Fruit fly (Drosophila melanogaster) whole organism, embryonic: ENCODE measurements around the gene CG13694.

Experiments used
- ATbp ChIP-seq: fragments of 200-800 bp; sonication (Bioruptor generic); optimal IDR thresholded peaks from 2 replicates; lab custom pipeline; 2017; ENCODE audit warnings: missing biosample characterization, mild to moderate bottlenecking, missing genetic modification characterization, missing genetic modification reagents
- Awh ChIP-seq: fragments of 200-800 bp; sonication (Bioruptor generic); IDR thresholded peaks from 2 replicates; pipeline ENCODE4, ENCODE4 v1.3.6; 2022; ENCODE audit warnings: missing biosample characterization, missing genetic modification characterization
- BEAF-32 ChIP-seq: fragments of 200-800 bp; sonication (Bioruptor generic); optimal IDR thresholded peaks from 3 replicates; lab custom pipeline; 2017; ENCODE audit warnings: missing biosample characterization, missing genetic modification characterization, mild to moderate bottlenecking, moderate library complexity, missing genetic modification reagents
- Bgb ChIP-seq: fragments of 200-800 bp; sonication (Bioruptor generic); IDR thresholded peaks from 2 replicates; pipeline ENCODE4 v1.3.6; 2022; ENCODE audit warnings: missing biosample characterization, missing genetic modification characterization; ENCODE audit not compliant: partially characterized antibody
- CG10321 ChIP-seq: fragments of 200-800 bp; sonication (Bioruptor generic); IDR thresholded peaks from 2 replicates; pipeline ENCODE4 v1.3.6; 2022; ENCODE audit warnings: missing biosample characterization, missing genetic modification characterization
- CG10565 ChIP-seq: fragments of 200-800 bp; sonication (Bioruptor generic); optimal IDR thresholded peaks from 3 replicates; lab custom pipeline; 2016; ENCODE audit warnings: missing biosample characterization, mild to moderate bottlenecking, missing genetic modification characterization
- CG10959 ChIP-seq: fragments of 200-800 bp; sonication (Bioruptor generic); IDR thresholded peaks from 2 replicates; pipeline ENCODE4 v1.3.6; 2022; ENCODE audit warnings: missing biosample characterization, missing genetic modification characterization
- CG12391 ChIP-seq: fragments of 200-800 bp; sonication (Bioruptor generic); optimal IDR thresholded peaks from 3 replicates; lab custom pipeline; 2018; ENCODE audit warnings: missing biosample characterization, mild to moderate bottlenecking, missing genetic modification characterization, moderate library complexity
- CG13123 ChIP-seq: fragments of 200-800 bp; sonication (Bioruptor generic); optimal IDR thresholded peaks from 2 replicates; lab custom pipeline; 2016; ENCODE audit warnings: missing biosample characterization, missing genetic modification characterization
- CG13287 ChIP-seq: fragments of 200-800 bp; sonication (Bioruptor generic); IDR thresholded peaks from 2 replicates; pipeline ENCODE4 v1.3.6; 2022; ENCODE audit warnings: missing biosample characterization, missing genetic modification characterization; ENCODE audit not compliant: partially characterized antibody
- CG13775 ChIP-seq: fragments of 200-800 bp; sonication (Bioruptor generic); optimal IDR thresholded peaks from 3 replicates; lab custom pipeline; 2017; ENCODE audit warnings: missing biosample characterization, mild to moderate bottlenecking, missing genetic modification characterization
- CG15269 ChIP-seq: fragments of 200-800 bp; sonication (Bioruptor generic); optimal IDR thresholded peaks from 2 replicates; lab custom pipeline; 2018; ENCODE audit warnings: missing biosample characterization, mild to moderate bottlenecking, missing genetic modification characterization, moderate library complexity
- CG15696 ChIP-seq: fragments of 200-800 bp; sonication (Bioruptor generic); optimal IDR thresholded peaks from 2 replicates; lab custom pipeline; 2019; ENCODE audit warnings: missing biosample characterization, mild to moderate bottlenecking, missing genetic modification characterization, moderate library complexity
- CG1602 ChIP-seq: fragments of 200-800 bp; sonication (Bioruptor generic); optimal IDR thresholded peaks from 3 replicates; lab custom pipeline; 2016; ENCODE audit warnings: missing biosample characterization, missing genetic modification characterization
- CG17385 ChIP-seq: fragments of 200-800 bp; sonication (Bioruptor generic); optimal IDR thresholded peaks from 3 replicates; lab custom pipeline; 2018; ENCODE audit warnings: missing biosample characterization, mild to moderate bottlenecking, missing genetic modification characterization
- CG17568 ChIP-seq: fragments of 200-800 bp; sonication (Bioruptor generic); optimal IDR thresholded peaks from 2 replicates; lab custom pipeline; 2018; ENCODE audit warnings: missing biosample characterization, mild to moderate bottlenecking, missing genetic modification characterization, moderate library complexity
- CG17912 ChIP-seq: fragments of 200-800 bp; sonication (Bioruptor generic); optimal IDR thresholded peaks from 2 replicates; lab custom pipeline; 2018; ENCODE audit warnings: missing biosample characterization, mild to moderate bottlenecking, missing genetic modification characterization
- CG2202 ChIP-seq: fragments of 200-800 bp; sonication (Bioruptor generic); optimal IDR thresholded peaks from 2 replicates; lab custom pipeline; 2018; ENCODE audit warnings: missing biosample characterization, mild to moderate bottlenecking, missing genetic modification characterization
- CG2875 ChIP-seq: fragments of 200-800 bp; sonication (Bioruptor generic); optimal IDR thresholded peaks from 2 replicates; lab custom pipeline; 2017; ENCODE audit warnings: missing biosample characterization, mild to moderate bottlenecking, missing genetic modification characterization, missing genetic modification reagents
- CG30403 ChIP-seq: fragments of 200-800 bp; sonication (Bioruptor generic); optimal IDR thresholded peaks from 3 replicates; lab custom pipeline; 2016; ENCODE audit warnings: missing biosample characterization, missing genetic modification characterization
- CG33213 ChIP-seq: fragments of 200-800 bp; sonication (Bioruptor generic); optimal IDR thresholded peaks from 3 replicates; lab custom pipeline; 2016; ENCODE audit warnings: missing biosample characterization, missing genetic modification characterization
- CG34422 ChIP-seq: fragments of 200-800 bp; sonication (Bioruptor generic); IDR thresholded peaks from 3 replicates; pipeline ENCODE4 v1.3.6; 2022; ENCODE audit warnings: missing biosample characterization, missing genetic modification characterization
- CG3847 ChIP-seq: fragments of 200-800 bp; sonication (Bioruptor generic); IDR thresholded peaks from 2 replicates; pipeline ENCODE4 v1.3.6; 2022; ENCODE audit warnings: missing biosample characterization, missing genetic modification characterization
- CG4707 ChIP-seq: fragments of 200-800 bp; sonication (Bioruptor generic); optimal IDR thresholded peaks from 2 replicates; lab custom pipeline; 2018; ENCODE audit warnings: missing biosample characterization, mild to moderate bottlenecking, missing genetic modification characterization, moderate library complexity
- CG4730 ChIP-seq: fragments of 200-800 bp; sonication (Bioruptor generic); IDR thresholded peaks from 2 replicates; pipeline ENCODE4 v1.3.6; 2022; ENCODE audit warnings: missing biosample characterization, missing genetic modification characterization
- CG8924 ChIP-seq: fragments of 200-800 bp; optimal IDR thresholded peaks from 3 replicates; lab custom pipeline; 2019; ENCODE audit warnings: missing biosample characterization, mild to moderate bottlenecking, missing genetic modification characterization, moderate library complexity
- CG9727 ChIP-seq: fragments of 200-800 bp; sonication (Bioruptor generic); optimal IDR thresholded peaks from 3 replicates; lab custom pipeline; 2017; ENCODE audit warnings: missing biosample characterization, mild to moderate bottlenecking, missing genetic modification characterization
- CG9876 ChIP-seq: fragments of 200-800 bp; sonication (Bioruptor generic); optimal IDR thresholded peaks from 2 replicates; lab custom pipeline; 2016; ENCODE audit warnings: missing biosample characterization, missing genetic modification characterization
- Dp ChIP-seq: fragments of 200-800 bp; sonication (Bioruptor generic); optimal IDR thresholded peaks from 2 replicates; lab custom pipeline; 2018; ENCODE audit warnings: missing biosample characterization, mild to moderate bottlenecking, missing genetic modification characterization, moderate library complexity
- ERR ChIP-seq: fragments of 200-800 bp; sonication (Bioruptor generic); optimal IDR thresholded peaks from 2 replicates; lab custom pipeline; 2016; ENCODE audit warnings: missing biosample characterization, missing genetic modification characterization
- Lhr ChIP-seq: fragments of 200-800 bp; sonication (Bioruptor generic); optimal IDR thresholded peaks from 3 replicates; lab custom pipeline; 2017; ENCODE audit warnings: mild to moderate bottlenecking, missing biosample characterization, missing genetic modification reagents, missing genetic modification characterization
- NC2β ChIP-seq: fragments of 200-800 bp; sonication (Bioruptor generic); optimal IDR thresholded peaks from 2 replicates; lab custom pipeline; 2016; ENCODE audit warnings: missing biosample characterization, missing genetic modification characterization
- Sin3A ChIP-seq: fragments of >200 bp; optimal IDR thresholded peaks from 2 replicates; lab custom pipeline; 2018
- ash1 ChIP-seq: fragments of 200-800 bp; sonication (Bioruptor generic); optimal IDR thresholded peaks from 2 replicates; lab custom pipeline; 2018; ENCODE audit warnings: missing biosample characterization, mild to moderate bottlenecking, missing genetic modification characterization
- bigmax ChIP-seq: fragments of 200-800 bp; sonication (Bioruptor generic); optimal IDR thresholded peaks from 2 replicates; lab custom pipeline; 2018; ENCODE audit warnings: missing biosample characterization, mild to moderate bottlenecking, missing genetic modification characterization
- bsh ChIP-seq, 2 experiments: fragments of 200-800 bp; sonication (Bioruptor generic); optimal IDR thresholded peaks; 2 replicates each; lab custom pipeline; 2017 to 2018; ENCODE audit warnings: mild to moderate bottlenecking in 2 of 2, missing biosample characterization in 2 of 2, missing genetic modification characterization in 2 of 2, moderate library complexity in 1 of 2
- cg ChIP-seq: fragments of 200-800 bp; sonication (Bioruptor generic); optimal IDR thresholded peaks from 3 replicates; lab custom pipeline; 2019; ENCODE audit warnings: missing biosample characterization, mild to moderate bottlenecking, missing genetic modification characterization, moderate library complexity
- disco-r ChIP-seq: fragments of 200-800 bp; sonication (Bioruptor generic); optimal IDR thresholded peaks from 2 replicates; lab custom pipeline; 2016; ENCODE audit warnings: missing biosample characterization, missing genetic modification characterization
- dm ChIP-seq: fragments of 200-800 bp; sonication (Bioruptor generic); optimal IDR thresholded peaks from 3 replicates; lab custom pipeline; 2016; ENCODE audit warnings: missing biosample characterization, missing genetic modification characterization
- dpn ChIP-seq, 2 experiments: fragments of 200-800 bp; sonication (Bioruptor generic); optimal IDR thresholded peaks; 3 replicates each; lab custom pipeline; 2016; ENCODE audit warnings: missing biosample characterization in 2 of 2, missing genetic modification characterization in 2 of 2
- gro ChIP-seq: fragments of 200-800 bp; sonication (Bioruptor generic); optimal IDR thresholded peaks from 2 replicates; lab custom pipeline; 2016; ENCODE audit warnings: missing biosample characterization, missing genetic modification characterization
- jing ChIP-seq: fragments of 200-800 bp; sonication (Bioruptor generic); optimal IDR thresholded peaks from 2 replicates; lab custom pipeline; 2018; ENCODE audit warnings: missing biosample characterization, mild to moderate bottlenecking, missing genetic modification characterization
- knrl ChIP-seq: fragments of 200-800 bp; sonication (Bioruptor generic); IDR thresholded peaks from 3 replicates; pipeline ENCODE4 v1.3.6; 2022; ENCODE audit warnings: missing biosample characterization, missing genetic modification characterization; ENCODE audit not compliant: partially characterized antibody
- lbe ChIP-seq: fragments of 200-800 bp; sonication (Bioruptor generic); optimal IDR thresholded peaks from 2 replicates; lab custom pipeline; 2016; ENCODE audit warnings: missing biosample characterization, mild to moderate bottlenecking, missing genetic modification characterization
- otp ChIP-seq: fragments of 200-800 bp; sonication (Bioruptor generic); IDR thresholded peaks from 3 replicates; pipeline ENCODE4, ENCODE4 v1.3.6; 2022; ENCODE audit warnings: missing biosample characterization, missing genetic modification characterization
- peb ChIP-seq: fragments of 200-800 bp; sonication (Bioruptor generic); IDR thresholded peaks from 2 replicates; pipeline ENCODE4 v1.3.6; 2022; ENCODE audit warnings: missing biosample characterization, missing genetic modification characterization
- pzg ChIP-seq: fragments of 200-800 bp; sonication (Bioruptor generic); optimal IDR thresholded peaks from 3 replicates; lab custom pipeline; 2018; ENCODE audit warnings: missing biosample characterization, mild to moderate bottlenecking, missing genetic modification characterization, moderate library complexity
- sisA ChIP-seq: fragments of 200-800 bp; sonication (Bioruptor generic); IDR thresholded peaks from 2 replicates; pipeline ENCODE4 v1.3.6; 2022; ENCODE audit warnings: missing biosample characterization, missing genetic modification characterization
- z ChIP-seq: fragments of 200-800 bp; sonication (Bioruptor generic); IDR thresholded peaks from 3 replicates; pipeline ENCODE4 v1.3.6; 2022; ENCODE audit warnings: missing biosample characterization, missing genetic modification characterization
- zf30C ChIP-seq: fragments of 200-800 bp; sonication (Bioruptor generic); optimal IDR thresholded peaks from 3 replicates; lab custom pipeline; 2018; ENCODE audit warnings: missing biosample characterization, mild to moderate bottlenecking, missing genetic modification characterization

The CG13694 gene

dm6 chr2L:158649-159257, 42.5 kb upstream of the CG13694 start, which contains the start of the genes CG33635 and spen (continued):
- TF ChIP-seq bigmax (GFP tag; lab: Kevin White, UChicago), result peak; percentile 48
- TF ChIP-seq sisA (GFP tag; lab: Robert Waterston, UW), result no peak
- TF ChIP-seq dm (GFP tag; lab: Kevin White, UChicago), result peak; percentile 25
- TF ChIP-seq jing, result no peak
- peak; percentile 54 for TF ChIP-seq BEAF-32
- peak in 1 of 2 experiments; percentile 2 for TF ChIP-seq bsh (GFP tag; optimal IDR thresholded peaks at IDR 0.05; lab: Kevin White, UChicago)
- TF ChIP-seq CG17912 (GFP tag; lab: Kevin White, UChicago), result peak; percentile 79
- TF ChIP-seq Lhr (GFP tag; lab: Kevin White, UChicago), result peak; percentile 77
- peak; percentile 92 for TF ChIP-seq ash1 (GFP tag; lab: Kevin White, UChicago)
- TF ChIP-seq CG10565 (GFP tag; lab: Kevin White, UChicago), result no peak
- TF ChIP-seq CG9727 (GFP tag; lab: Kevin White, UChicago), result peak; percentile 5
- TF ChIP-seq pzg, result peak; percentile 97
- TF ChIP-seq dpn (GFP tag; optimal IDR thresholded peaks at IDR 0.05; lab: Kevin White, UChicago), result peak in 1 of 2 experiments; percentile 33
- peak; percentile 38 for TF ChIP-seq Dp
- TF ChIP-seq ERR (GFP tag; lab: Kevin White, UChicago), result peak; percentile 51
- no peak for TF ChIP-seq knrl
- peak; percentile 82 for TF ChIP-seq CG8924
- TF ChIP-seq CG34422 (GFP tag; lab: Robert Waterston, UW), result no peak
- TF ChIP-seq CG4730 (GFP tag; lab: Robert Waterston, UW), result no peak
- peak; percentile 29 for TF ChIP-seq Sin3A (lab: Kevin White, UChicago)
- TF ChIP-seq CG17385, result peak; percentile 56
- TF ChIP-seq CG2202 (tag; lab: Kevin White, UChicago), result peak; percentile 29
- TF ChIP-seq CG15696 (tag; lab: Kevin White, UChicago), result no peak
- TF ChIP-seq CG3847 (GFP tag; lab: Robert Waterston, UW), result no peak
- no peak for TF ChIP-seq Bgb (GFP tag; lab: Robert Waterston, UW)
- no peak for TF ChIP-seq CG10321 (GFP tag; lab: Robert Waterston, UW)
- peak; percentile 13 for TF ChIP-seq CG17568 (GFP tag; lab: Kevin White, UChicago)
- TF ChIP-seq Awh, result no peak
- TF ChIP-seq gro (GFP tag; lab: Kevin White, UChicago), result peak; percentile 28
- no peak for TF ChIP-seq CG9876 (GFP tag; lab: Kevin White, UChicago)
- TF ChIP-seq CG1602, result no peak
- TF ChIP-seq cg, result peak; percentile 84
- TF ChIP-seq ATbp (GFP tag; lab: Kevin White, UChicago), result no peak
- TF ChIP-seq CG30403, result no peak
- TF ChIP-seq z (GFP tag; lab: Robert Waterston, UW), result no peak
- peak; percentile 61 for TF ChIP-seq lbe
- peak; percentile 30 for TF ChIP-seq CG15269
- TF ChIP-seq otp (GFP tag; lab: Robert Waterston, UW), result no peak
- TF ChIP-seq disco-r (GFP tag; lab: Kevin White, UChicago), result no peak
- TF ChIP-seq CG33213 (GFP tag; lab: Kevin White, UChicago), result peak; percentile 65
- TF ChIP-seq CG13775, result peak; percentile 30
- TF ChIP-seq CG13287 (GFP tag; lab: Robert Waterston, UW), result no peak
- TF ChIP-seq CG10959 (GFP tag; lab: Robert Waterston, UW), result no peak
- peak; percentile 24 for TF ChIP-seq zf30C (GFP tag; lab: Kevin White, UChicago)
- TF ChIP-seq peb (GFP tag; lab: Robert Waterston, UW), result no peak
- peak; percentile 25 for TF ChIP-seq CG4707 (GFP tag; lab: Kevin White, UChicago)
- peak; percentile 57 for TF ChIP-seq CG12391 (tag; lab: Kevin White, UChicago)
- no peak for TF ChIP-seq CG2875 (GFP tag; lab: Kevin White, UChicago)
- peak; percentile 37 for TF ChIP-seq NC2β (GFP tag; lab: Kevin White, UChicago)
- TF ChIP-seq CG13123 (GFP tag; lab: Kevin White, UChicago), result no peak
